Fruit fly (Drosophila melanogaster) whole organism, adult: ENCODE data around the gene CG9672.
A peak's percentile ranks its signal among the peaks of the same experiment; 100 is the strongest.

Experiments used
- CG11617 ChIP-seq: fragments of 200-800 bp; sonication (Bioruptor generic); optimal IDR thresholded peaks from 2 replicates; lab custom pipeline; 2017; ENCODE audit warnings: mild to moderate bottlenecking, missing biosample characterization, missing genetic modification reagents, missing genetic modification characterization
- CG12768 ChIP-seq: fragments of 200-800 bp; sonication (Bioruptor generic); optimal IDR thresholded peaks from 2 replicates; lab custom pipeline; 2017; ENCODE audit warnings: missing biosample characterization, missing genetic modification characterization, mild to moderate bottlenecking, moderate library complexity, missing genetic modification reagents
- CG14711 ChIP-seq: fragments of 200-800 bp; sonication (Bioruptor generic); optimal IDR thresholded peaks from 2 replicates; lab custom pipeline; 2018; ENCODE audit warnings: missing biosample characterization, mild to moderate bottlenecking, missing genetic modification characterization, moderate library complexity
- CG1620 ChIP-seq: fragments of 200-800 bp; sonication (Bioruptor generic); optimal IDR thresholded peaks from 2 replicates; lab custom pipeline; 2016; ENCODE audit warnings: missing biosample characterization, missing genetic modification characterization
- CG33017 ChIP-seq: fragments of 200-800 bp; sonication (Bioruptor generic); optimal IDR thresholded peaks from 2 replicates; lab custom pipeline; 2018; ENCODE audit warnings: missing biosample characterization, mild to moderate bottlenecking, missing genetic modification characterization, moderate library complexity
- CG5204 ChIP-seq: fragments of 200-800 bp; sonication (Bioruptor generic); optimal IDR thresholded peaks from 2 replicates; lab custom pipeline; 2016; ENCODE audit warnings: missing biosample characterization, missing genetic modification characterization
- CG7045 ChIP-seq: fragments of 200-800 bp; sonication (Bioruptor generic); optimal IDR thresholded peaks from 2 replicates; lab custom pipeline; 2017; ENCODE audit warnings: missing biosample characterization, mild to moderate bottlenecking, missing genetic modification characterization
- CG7101 ChIP-seq: fragments of 200-800 bp; sonication (Bioruptor generic); optimal IDR thresholded peaks from 2 replicates; lab custom pipeline; 2018; ENCODE audit warnings: missing biosample characterization, mild to moderate bottlenecking, missing genetic modification characterization, moderate library complexity
- Clk ChIP-seq: fragments of 200-800 bp; sonication (Bioruptor generic); optimal IDR thresholded peaks from 2 replicates; lab custom pipeline; 2017; ENCODE audit warnings: missing biosample characterization, missing genetic modification characterization
- Crg-1 ChIP-seq: fragments of 200-800 bp; sonication (Bioruptor generic); optimal IDR thresholded peaks from 2 replicates; lab custom pipeline; 2016; ENCODE audit warnings: missing biosample characterization, missing genetic modification characterization
- Hr96 ChIP-seq: fragments of 200-800 bp; sonication (Bioruptor generic); optimal IDR thresholded peaks from 2 replicates; lab custom pipeline; 2016; ENCODE audit warnings: missing biosample characterization, missing genetic modification characterization
- Mnt ChIP-seq: fragments of 200-800 bp; sonication (Bioruptor generic); optimal IDR thresholded peaks from 2 replicates; lab custom pipeline; 2016; ENCODE audit warnings: missing biosample characterization, mild to moderate bottlenecking, missing genetic modification characterization
- bab1 ChIP-seq: fragments of 200-800 bp; sonication (Bioruptor generic); optimal IDR thresholded peaks from 3 replicates; lab custom pipeline; 2019; ENCODE audit warnings: missing biosample characterization, mild to moderate bottlenecking, missing genetic modification characterization, moderate library complexity
- cic ChIP-seq: fragments of 200-800 bp; sonication (Bioruptor generic); optimal IDR thresholded peaks from 2 replicates; lab custom pipeline; 2017; ENCODE audit warnings: missing biosample characterization, mild to moderate bottlenecking, missing genetic modification characterization, moderate library complexity
- cnc ChIP-seq, 2 experiments: fragments of >200 bp; optimal IDR thresholded peaks; 2 replicates each; lab custom pipeline; 2017
- kay ChIP-seq: fragments of 200-800 bp; sonication (Bioruptor generic); peaks from one replicate; lab custom pipeline; 2016; ENCODE audit warnings: missing biosample characterization, missing genetic modification characterization, borderline replicate concordance
- ovo ChIP-seq: fragments of 200-800 bp; sonication (Bioruptor generic); optimal IDR thresholded peaks from 2 replicates; lab custom pipeline; 2016; ENCODE audit warnings: missing biosample characterization, missing genetic modification characterization
- pad ChIP-seq: fragments of 200-800 bp; sonication (Bioruptor generic); optimal IDR thresholded peaks from 3 replicates; lab custom pipeline; 2017; ENCODE audit warnings: missing biosample characterization, missing genetic modification characterization, mild to moderate bottlenecking, moderate library complexity, missing genetic modification reagents
- tj ChIP-seq: fragments of 200-800 bp; sonication (Bioruptor generic); optimal IDR thresholded peaks from 3 replicates; lab custom pipeline; 2017; ENCODE audit warnings: missing biosample characterization, mild to moderate bottlenecking, missing genetic modification characterization, moderate library complexity
- toe ChIP-seq: fragments of 200-800 bp; sonication (Bioruptor generic); optimal IDR thresholded peaks from 2 replicates; lab custom pipeline; 2016; ENCODE audit warnings: missing biosample characterization, missing genetic modification characterization

Gene CG9672

DNA sequence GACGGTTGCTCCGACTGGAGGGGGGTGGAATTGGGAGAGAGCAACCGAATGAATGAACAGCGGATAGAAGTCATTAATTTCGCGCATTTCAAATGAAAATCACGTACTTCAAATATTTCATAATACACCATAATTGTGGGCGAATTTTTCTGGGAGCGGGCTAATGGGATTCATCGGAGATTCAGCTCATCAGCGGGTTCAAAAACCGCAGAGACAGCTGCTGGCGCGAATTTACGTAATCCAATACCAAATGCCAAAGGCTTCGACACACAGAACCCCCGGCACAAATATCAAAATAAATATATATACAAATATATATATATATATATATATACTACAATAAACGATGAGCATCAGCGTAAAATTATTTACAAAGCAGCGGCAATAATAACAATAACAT is 10.0 kb upstream of the CG9672 start:
- TF ChIP-seq ovo (GFP tag; lab: Kevin White, UChicago) (no peak), Hr96 (GFP tag; lab: Kevin White, UChicago) (no peak), tj (GFP tag; lab: Kevin White, UChicago) (no peak), kay (GFP tag; lab: Kevin White, UChicago) (no peak), cnc (optimal IDR thresholded peaks at IDR 0.05; lab: Kevin White, UChicago) (no peak), pad (GFP tag; lab: Kevin White, UChicago) (no peak), CG33017 (no peak), CG12768 (no peak)

DNA sequence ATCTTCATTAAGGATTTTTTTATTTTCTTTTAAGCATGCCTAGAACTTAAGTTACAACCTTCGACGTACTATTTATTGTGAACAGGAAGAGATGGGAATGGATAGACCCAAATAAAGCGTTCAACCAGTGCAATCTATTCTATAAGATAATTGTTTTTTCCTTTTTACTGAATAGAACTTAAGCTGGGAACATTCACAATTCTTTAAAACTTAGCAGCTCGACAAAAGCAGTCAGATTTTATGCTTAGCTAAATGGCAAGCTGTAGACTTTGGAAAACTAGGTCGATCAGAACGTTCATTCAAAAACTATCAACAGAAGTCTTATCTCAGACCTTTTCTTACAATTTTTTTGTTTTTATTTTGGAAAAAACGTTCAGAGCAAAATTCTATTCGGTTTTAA is 4.3 kb upstream of the CG9672 start, which contains the start of gene CG13008:
Gene CG13008, plus strand, starts transcription at position 301 of the 400 bp plus-strand sequence.
- no peak for TF ChIP-seq kay (GFP tag; lab: Kevin White, UChicago)
- TF ChIP-seq CG7045 (GFP tag; lab: Kevin White, UChicago), result no peak
- TF ChIP-seq cic (GFP tag; lab: Kevin White, UChicago), result no peak
- no peak for TF ChIP-seq Mnt
- TF ChIP-seq CG5204 (GFP tag; lab: Kevin White, UChicago), result no peak

DNA sequence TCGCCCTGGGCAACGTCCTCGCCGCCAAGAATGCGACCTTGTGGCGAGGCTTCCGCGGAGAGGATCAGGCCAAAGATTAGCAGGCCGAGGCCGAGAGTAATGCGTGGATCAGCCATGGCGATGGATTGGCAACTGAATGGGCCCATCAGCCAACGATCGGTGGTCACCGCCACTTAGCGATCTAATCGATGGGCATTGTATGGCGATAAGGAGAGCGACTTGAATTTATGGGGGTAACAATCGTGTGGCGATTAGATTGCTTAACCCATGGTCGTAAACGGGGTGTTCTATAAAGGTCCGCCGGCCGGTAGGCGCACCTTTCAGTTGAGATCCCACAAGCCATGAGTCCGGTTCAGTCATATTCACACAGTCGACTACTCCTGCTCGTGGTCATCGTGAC is 2.9 kb downstream of the CG9672 start, which contains the start of the genes CG9673 and CG4653:
Gene CG9673, minus strand, starts transcription at position 138 of the 400 bp plus-strand sequence.
Gene CG4653, plus strand, starts transcription at position 335 of the 400 bp plus-strand sequence.
- TF ChIP-seq cic (GFP tag; lab: Kevin White, UChicago), result peak; percentile 23
- no peak for TF ChIP-seq pad (GFP tag; lab: Kevin White, UChicago)
- TF ChIP-seq CG1620, result no peak
- TF ChIP-seq Mnt, result peak; percentile 34

DNA sequence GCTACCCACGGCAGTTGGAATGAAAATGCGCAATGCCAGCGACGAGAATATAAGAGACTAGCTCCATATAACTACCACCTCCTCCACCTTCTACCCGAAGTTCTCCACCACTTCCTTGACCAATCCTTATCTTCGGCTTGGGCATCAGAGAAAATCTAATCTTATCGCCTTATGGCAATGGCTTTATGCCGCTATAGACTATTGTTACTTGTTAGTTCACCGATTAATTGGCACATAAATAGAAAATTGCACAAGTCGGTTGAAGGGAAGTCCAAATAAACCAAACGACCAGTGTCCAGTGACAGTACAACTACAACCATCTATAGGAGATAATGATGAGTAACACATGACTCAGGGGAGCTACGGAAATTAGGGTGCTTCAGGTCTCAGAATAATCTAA is 4.7 kb downstream of the CG9672 start, which contains the start of gene sphe:
Gene sphe, minus strand, starts transcription at position 32 of the 400 bp plus-strand sequence.
- TF ChIP-seq cic (GFP tag; lab: Kevin White, UChicago) (peak; percentile 41), bab1 (GFP tag; lab: Kevin White, UChicago) (no peak), Mnt (peak; percentile 5), kay (GFP tag; lab: Kevin White, UChicago) (peak; percentile 69)

DNA sequence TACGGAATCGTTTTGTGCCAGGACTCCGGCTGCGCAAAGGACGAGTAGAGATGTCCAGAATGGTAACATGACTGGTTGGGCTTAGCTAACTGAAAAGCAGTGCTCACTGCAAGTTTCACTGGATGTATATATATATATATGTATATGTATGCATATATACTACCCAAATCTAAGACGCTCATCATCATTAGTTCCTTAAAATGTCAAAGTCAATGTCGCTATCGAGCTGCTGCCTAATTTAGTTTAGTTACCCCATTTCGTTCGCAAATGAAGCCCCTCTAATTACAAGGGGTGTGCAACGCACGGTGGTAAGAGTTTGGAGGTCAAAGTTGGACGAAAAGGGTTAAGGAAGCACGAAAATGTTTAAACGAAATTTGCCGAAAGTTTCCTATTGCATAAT is 6.6 kb downstream of the CG9672 start, which contains the start of gene CG9676:
Gene CG9676, minus strand, starts transcription at position 101 of the 400 bp plus-strand sequence.
- TF ChIP-seq pad (GFP tag; lab: Kevin White, UChicago) (no peak), CG12768 (no peak), cnc (optimal IDR thresholded peaks at IDR 0.05; lab: Kevin White, UChicago) (no peak), CG11617 (GFP tag; lab: Kevin White, UChicago) (no peak), Mnt (no peak)

DNA sequence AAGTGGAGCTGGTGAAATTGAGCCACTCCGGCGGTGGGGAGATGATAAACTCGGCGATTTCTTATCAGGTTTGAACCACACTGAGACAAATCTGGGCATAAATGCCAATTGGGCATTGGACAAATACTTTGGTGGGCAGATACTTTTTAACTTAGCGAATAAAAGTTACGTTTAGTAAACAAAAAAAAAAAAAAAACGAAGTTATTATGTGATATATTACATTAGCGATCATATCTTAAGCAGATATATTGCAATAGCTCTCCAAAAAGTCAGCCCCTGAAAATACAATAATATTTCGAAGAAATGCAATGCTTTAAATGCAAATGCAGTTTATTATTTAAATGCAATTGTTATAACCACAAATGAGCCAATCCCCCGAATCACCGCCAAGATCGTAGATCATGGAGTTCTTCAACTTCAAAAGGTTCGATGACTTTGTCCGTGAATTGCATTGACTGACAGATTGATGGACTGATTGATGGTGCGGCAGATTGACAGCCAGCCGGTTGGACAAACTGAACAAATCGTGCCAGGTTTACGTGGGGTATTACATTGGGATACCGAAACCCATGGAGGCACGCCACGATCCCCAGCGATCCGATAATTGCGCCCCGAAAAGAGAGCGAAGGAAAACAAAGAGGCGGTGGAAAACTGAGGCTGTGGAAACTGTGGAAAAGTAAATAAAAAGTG is 8.6 kb downstream of the CG9672 start:
- TF ChIP-seq bab1 (GFP tag; lab: Kevin White, UChicago), result no peak
- no peak for TF ChIP-seq tj (GFP tag; lab: Kevin White, UChicago)
- TF ChIP-seq Clk (GFP tag; lab: Kevin White, UChicago), result no peak
- TF ChIP-seq cnc (optimal IDR thresholded peaks at IDR 0.05; lab: Kevin White, UChicago), result no peak
- no peak for TF ChIP-seq Hr96 (GFP tag; lab: Kevin White, UChicago)
- no peak for TF ChIP-seq CG7101 (tag; lab: Kevin White, UChicago)
- no peak for TF ChIP-seq CG5204 (GFP tag; lab: Kevin White, UChicago)
- no peak for TF ChIP-seq cic (GFP tag; lab: Kevin White, UChicago)
- no peak for TF ChIP-seq toe (GFP tag; lab: Kevin White, UChicago)
- no peak for TF ChIP-seq Crg-1 (GFP tag; lab: Kevin White, UChicago)
- no peak for TF ChIP-seq CG14711
- TF ChIP-seq kay (GFP tag; lab: Kevin White, UChicago), result no peak
- no peak for TF ChIP-seq CG12768
- no peak for TF ChIP-seq CG33017

DNA sequence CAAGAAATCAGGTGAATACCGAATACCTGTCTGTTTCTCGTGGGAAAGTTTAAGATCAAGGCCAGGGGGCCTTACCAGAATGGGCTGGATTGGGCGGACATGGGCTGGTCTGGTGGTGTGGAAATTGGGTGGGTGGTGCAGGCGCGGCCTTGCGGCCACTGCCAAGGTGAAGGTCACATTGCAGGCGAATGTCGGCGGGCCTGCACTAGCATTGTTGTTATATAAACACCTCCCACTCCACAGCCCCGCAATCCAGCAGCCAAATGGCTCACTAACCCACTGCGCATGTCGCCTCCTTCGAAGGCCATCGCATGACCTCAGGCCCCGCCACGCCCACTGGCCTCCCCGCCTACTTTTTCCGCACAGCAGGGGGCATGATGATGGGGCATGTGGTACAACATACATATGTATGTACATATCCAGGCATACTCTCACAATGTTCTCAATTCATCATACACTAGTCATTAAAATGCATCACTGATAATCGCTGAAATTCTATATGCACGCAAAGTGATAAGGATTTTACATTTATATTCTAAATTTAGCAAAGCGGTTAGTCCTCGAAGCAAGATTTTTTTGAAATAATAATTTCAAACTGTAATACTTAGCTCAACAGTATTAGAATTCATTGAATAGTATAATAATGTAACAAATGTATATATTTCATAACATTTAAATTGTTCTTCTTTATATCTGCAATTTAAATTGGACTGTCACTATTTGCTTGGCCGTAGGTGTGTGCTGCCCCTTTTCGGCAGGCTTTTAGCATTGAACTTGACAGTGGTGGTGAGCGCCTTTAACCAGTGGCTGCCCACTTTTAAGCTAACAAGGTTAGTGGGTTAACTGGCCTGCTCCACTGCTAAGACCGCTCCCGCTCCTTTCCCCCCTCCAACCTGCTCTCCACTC is 9.8 kb downstream of the CG9672 start:
- TF ChIP-seq CG7101 (tag; lab: Kevin White, UChicago) (no peak), Clk (GFP tag; lab: Kevin White, UChicago) (no peak), Crg-1 (GFP tag; lab: Kevin White, UChicago) (no peak), cic (GFP tag; lab: Kevin White, UChicago) (no peak), CG12768 (no peak), Hr96 (GFP tag; lab: Kevin White, UChicago) (no peak), CG7045 (GFP tag; lab: Kevin White, UChicago) (no peak), toe (GFP tag; lab: Kevin White, UChicago) (no peak), kay (GFP tag; lab: Kevin White, UChicago) (no peak), bab1 (GFP tag; lab: Kevin White, UChicago) (no peak), ovo (GFP tag; lab: Kevin White, UChicago) (no peak), CG14711 (no peak), Mnt (no peak)
